Worm (Caenorhabditis elegans) whole organism, L1 larva: ENCODE results near the gene C36A4.10.
A peak's percentile ranks its signal among the peaks of the same experiment; 100 is the strongest.

Experiments used
- C04F5.9 ChIP-seq: sonication (generic microtip); optimal IDR thresholded peaks from 2 replicates; lab custom pipeline; 2016; ENCODE audit warnings: missing genetic modification characterization, missing compliant biosample characterization
- C16A3.4 ChIP-seq: fragments of 150-350 bp; optimal IDR thresholded peaks from 2 replicates; lab custom pipeline; 2014; ENCODE audit warnings: missing biosample characterization, missing genetic modification characterization
- C34B4.2 ChIP-seq: sonication (generic microtip); optimal IDR thresholded peaks from 2 replicates; lab custom pipeline; 2017; ENCODE audit warnings: mild to moderate bottlenecking, missing genetic modification characterization, missing compliant biosample characterization
- Y116A8C.19 ChIP-seq: sonication (generic microtip); optimal IDR thresholded peaks from 2 replicates; lab custom pipeline; 2016; ENCODE audit warnings: missing compliant biosample characterization, missing genetic modification characterization, borderline replicate concordance
- aly-2 ChIP-seq: fragments of 150-350 bp; optimal IDR thresholded peaks from 2 replicates; lab custom pipeline; 2014; ENCODE audit warnings: missing biosample characterization, missing genetic modification characterization
- ama-1 ChIP-seq: fragments of 150-350 bp; optimal IDR thresholded peaks from 2 replicates; lab custom pipeline; 2014
- blmp-1 ChIP-seq: fragments of 150-350 bp; optimal IDR thresholded peaks from 2 replicates; lab custom pipeline; 2014; ENCODE audit warnings: missing biosample characterization, missing genetic modification characterization
- ceh-63 ChIP-seq: fragments of 200-800 bp; sonication (Bioruptor generic); optimal IDR thresholded peaks from 2 replicates; lab custom pipeline; 2018; ENCODE audit warnings: mild to moderate bottlenecking, missing genetic modification characterization, missing compliant biosample characterization
- ceh-8 ChIP-seq: fragments of 200-800 bp; sonication (Bioruptor generic); optimal IDR thresholded peaks from 2 replicates; lab custom pipeline; 2018; ENCODE audit warnings: mild to moderate bottlenecking, missing genetic modification characterization, moderate library complexity, missing compliant biosample characterization
- ceh-88 ChIP-seq: fragments of 200-800 bp; sonication (Bioruptor generic); IDR thresholded peaks from 2 replicates; pipeline ENCODE4 v1.3.6; 2022; ENCODE audit warnings: missing genetic modification characterization, missing compliant biosample characterization
- dpl-1 ChIP-seq, 3 experiments: fragments of 150-350 bp in 2 of 3; sonication (generic microtip) in 1 of 3; optimal IDR thresholded peaks; 2 replicates each; lab custom pipeline; 2014 to 2017; ENCODE audit warnings: missing biosample characterization in 3 of 3, missing genetic modification characterization in 3 of 3, missing genetic modification reagents in 3 of 3
- egl-27 ChIP-seq, 2 experiments: fragments of 150-350 bp in 1 of 2; sonication (generic microtip); optimal IDR thresholded peaks; 3 replicates each; lab custom pipeline; 2017 to 2018; ENCODE audit warnings: missing biosample characterization in 2 of 2, missing genetic modification characterization in 2 of 2, missing genetic modification reagents in 2 of 2
- elt-2 ChIP-seq: sonication (generic microtip); optimal IDR thresholded peaks from 2 replicates; lab custom pipeline; 2016; ENCODE audit warnings: missing genetic modification characterization, mild to moderate bottlenecking, inconsistent platforms, missing compliant biosample characterization, missing genetic modification reagents
- fkh-4 ChIP-seq: sonication (generic microtip); optimal IDR thresholded peaks from 2 replicates; lab custom pipeline; 2016; ENCODE audit warnings: missing compliant biosample characterization, missing genetic modification characterization, borderline replicate concordance
- fkh-8 ChIP-seq: sonication (generic microtip); optimal IDR thresholded peaks from 2 replicates; lab custom pipeline; 2016; ENCODE audit warnings: mild to moderate bottlenecking, missing genetic modification characterization, missing compliant biosample characterization
- fos-1 ChIP-seq: fragments of 150-350 bp; optimal IDR thresholded peaks from 2 replicates; lab custom pipeline; 2014; ENCODE audit warnings: missing biosample characterization, missing genetic modification characterization
- hlh-17 ChIP-seq: fragments of 200-800 bp; sonication (Bioruptor generic); optimal IDR thresholded peaks from 2 replicates; lab custom pipeline; 2018; ENCODE audit warnings: missing genetic modification characterization, mild to moderate bottlenecking, missing compliant biosample characterization, moderate library complexity, borderline replicate concordance
- hpl-2 ChIP-seq: fragments of 150-350 bp; optimal IDR thresholded peaks from 2 replicates; lab custom pipeline; 2014; ENCODE audit warnings: missing biosample characterization, missing genetic modification reagents, missing genetic modification characterization
- irx-1 ChIP-seq: sonication (generic microtip); optimal IDR thresholded peaks from 2 replicates; lab custom pipeline; 2016; ENCODE audit warnings: missing genetic modification characterization, missing compliant biosample characterization
- lin-13 ChIP-seq: fragments of 150-350 bp; optimal IDR thresholded peaks from 2 replicates; lab custom pipeline; 2014; ENCODE audit warnings: missing biosample characterization, missing genetic modification reagents, missing genetic modification characterization
- lin-35 ChIP-seq, 2 experiments: fragments of 150-350 bp; optimal IDR thresholded peaks; 2 replicates each; lab custom pipeline; 2014; ENCODE audit warnings: missing biosample characterization in 2 of 2, missing genetic modification characterization in 2 of 2, missing genetic modification reagents in 2 of 2
- lin-39 ChIP-seq: fragments of 150-350 bp; optimal IDR thresholded peaks from 2 replicates; lab custom pipeline; 2014; ENCODE audit warnings: missing biosample characterization, missing genetic modification reagents, missing genetic modification characterization
- lir-3 ChIP-seq: sonication (generic microtip); optimal IDR thresholded peaks from 2 replicates; lab custom pipeline; 2016; ENCODE audit warnings: mild to moderate bottlenecking, missing genetic modification characterization, moderate library complexity, missing compliant biosample characterization; ENCODE audit not compliant: poor library complexity
- lsy-2 ChIP-seq, 2 experiments: fragments of 150-350 bp; optimal IDR thresholded peaks; 2 replicates each; lab custom pipeline; 2014; ENCODE audit warnings: missing biosample characterization in 2 of 2, missing genetic modification characterization in 2 of 2
- mab-9 ChIP-seq: fragments of 200-800 bp; sonication (Bioruptor generic); IDR thresholded peaks from 2 replicates; pipeline ENCODE4 v1.3.6; 2022; ENCODE audit warnings: missing genetic modification reagents, missing genetic modification characterization, missing compliant biosample characterization
- mdl-1 ChIP-seq, 2 experiments: fragments of 150-350 bp; optimal IDR thresholded peaks; 2 replicates each; lab custom pipeline; 2014 to 2017; ENCODE audit warnings: missing biosample characterization in 2 of 2, missing genetic modification characterization in 2 of 2, inconsistent platforms in 1 of 2
- mef-2 ChIP-seq: fragments of 150-350 bp; optimal IDR thresholded peaks from 2 replicates; lab custom pipeline; 2014; ENCODE audit warnings: missing biosample characterization, missing genetic modification characterization
- mep-1 ChIP-seq: fragments of 150-350 bp; optimal IDR thresholded peaks from 2 replicates; lab custom pipeline; 2014; ENCODE audit warnings: missing biosample characterization, missing genetic modification characterization
- nhr-11 ChIP-seq: fragments of 150-350 bp; optimal IDR thresholded peaks from 2 replicates; lab custom pipeline; 2014; ENCODE audit warnings: missing biosample characterization, missing genetic modification characterization
- nhr-12 ChIP-seq: sonication (generic microtip); optimal IDR thresholded peaks from 2 replicates; lab custom pipeline; 2017; ENCODE audit warnings: missing biosample characterization, missing genetic modification characterization
- nhr-19 ChIP-seq: fragments of 200-800 bp; sonication (Bioruptor generic); conservative IDR thresholded peaks from 2 replicates; pipeline ENCODE4 v1.3.6; 2022; ENCODE audit warnings: missing genetic modification characterization, missing compliant biosample characterization
- nhr-28 ChIP-seq: fragments of 150-350 bp; optimal IDR thresholded peaks from 2 replicates; lab custom pipeline; 2014; ENCODE audit warnings: missing biosample characterization, missing genetic modification characterization
- nhr-47 ChIP-seq: sonication (generic microtip); optimal IDR thresholded peaks from 2 replicates; lab custom pipeline; 2016; ENCODE audit warnings: mild to moderate bottlenecking, missing genetic modification characterization, moderate library complexity, missing compliant biosample characterization
- nhr-71 ChIP-seq: sonication (generic microtip); optimal IDR thresholded peaks from 2 replicates; lab custom pipeline; 2016; ENCODE audit warnings: mild to moderate bottlenecking, missing genetic modification characterization, moderate library complexity, missing compliant biosample characterization
- nhr-84 ChIP-seq: sonication (generic microtip); optimal IDR thresholded peaks from 2 replicates; lab custom pipeline; 2017; ENCODE audit warnings: missing biosample characterization, missing genetic modification characterization
- nhr-85 ChIP-seq: sonication (generic microtip); peaks from one replicate; lab custom pipeline; 2016; ENCODE audit warnings: missing genetic modification characterization, inconsistent platforms, missing compliant biosample characterization
- nhr-90 ChIP-seq: sonication (generic microtip); optimal IDR thresholded peaks from 2 replicates; lab custom pipeline; 2016; ENCODE audit warnings: mild to moderate bottlenecking, missing genetic modification characterization, missing compliant biosample characterization; ENCODE audit not compliant: poor library complexity
- pax-3 ChIP-seq: fragments of 200-800 bp; sonication (Bioruptor generic); optimal IDR thresholded peaks from 2 replicates; lab custom pipeline; 2018; ENCODE audit warnings: mild to moderate bottlenecking, missing genetic modification characterization, moderate library complexity, missing compliant biosample characterization
- rnt-1 ChIP-seq: sonication (generic microtip); optimal IDR thresholded peaks from 2 replicates; lab custom pipeline; 2016; ENCODE audit warnings: mild to moderate bottlenecking, missing genetic modification characterization, moderate library complexity, missing compliant biosample characterization
- snpc-4 ChIP-seq: fragments of 150-350 bp; optimal IDR thresholded peaks from 2 replicates; lab custom pipeline; 2014; ENCODE audit warnings: missing biosample characterization, missing genetic modification characterization
- sox-4 ChIP-seq: sonication (generic microtip); optimal IDR thresholded peaks from 2 replicates; lab custom pipeline; 2016; ENCODE audit warnings: missing genetic modification characterization, missing compliant biosample characterization
- sptf-1 ChIP-seq: fragments of 150-350 bp; optimal IDR thresholded peaks from 2 replicates; lab custom pipeline; 2014; ENCODE audit warnings: missing biosample characterization, missing genetic modification characterization
- sup-37 ChIP-seq: fragments of 200-800 bp; sonication (Bioruptor generic); optimal IDR thresholded peaks from 2 replicates; lab custom pipeline; 2018; ENCODE audit warnings: mild to moderate bottlenecking, missing genetic modification characterization, missing compliant biosample characterization
- swsn-7 ChIP-seq: sonication (generic microtip); optimal IDR thresholded peaks from 2 replicates; lab custom pipeline; 2016; ENCODE audit warnings: missing genetic modification characterization, missing compliant biosample characterization
- tbx-2 ChIP-seq: sonication (generic microtip); optimal IDR thresholded peaks from 2 replicates; lab custom pipeline; 2016; ENCODE audit warnings: missing genetic modification characterization, missing compliant biosample characterization
- tlp-1 ChIP-seq: fragments of 150-350 bp; optimal IDR thresholded peaks from 2 replicates; lab custom pipeline; 2014; ENCODE audit warnings: missing biosample characterization, missing genetic modification characterization
- unc-130 ChIP-seq: fragments of 150-350 bp; optimal IDR thresholded peaks from 2 replicates; lab custom pipeline; 2017; ENCODE audit warnings: missing biosample characterization, missing genetic modification characterization, inconsistent platforms
- unc-30 ChIP-seq: sonication (generic microtip); optimal IDR thresholded peaks from 2 replicates; lab custom pipeline; 2017; ENCODE audit warnings: missing biosample characterization, missing genetic modification characterization
- unc-62 ChIP-seq: fragments of 150-350 bp; optimal IDR thresholded peaks from 2 replicates; lab custom pipeline; 2014; ENCODE audit warnings: missing biosample characterization, missing genetic modification reagents, missing genetic modification characterization
- unc-86 ChIP-seq: sonication (generic microtip); optimal IDR thresholded peaks from 2 replicates; lab custom pipeline; 2016; ENCODE audit warnings: missing genetic modification characterization, missing compliant biosample characterization
- unc-98 ChIP-seq: fragments of 200-800 bp; sonication (Bioruptor generic); IDR thresholded peaks from 2 replicates; pipeline ENCODE4 v1.3.6; 2022; ENCODE audit warnings: missing genetic modification characterization, missing compliant biosample characterization
- xbp-1 ChIP-seq: sonication (generic microtip); optimal IDR thresholded peaks from 2 replicates; lab custom pipeline; 2016; ENCODE audit warnings: missing genetic modification characterization, missing compliant biosample characterization
- ztf-11 ChIP-seq, 2 experiments: sonication (generic microtip); optimal IDR thresholded peaks; 2 replicates each; lab custom pipeline; 2016 to 2017; ENCODE audit warnings: missing genetic modification characterization in 2 of 2, missing biosample characterization in 1 of 2, missing compliant biosample characterization in 1 of 2
- ztf-4 ChIP-seq: fragments of 150-350 bp; optimal IDR thresholded peaks from 2 replicates; lab custom pipeline; 2014; ENCODE audit warnings: missing biosample characterization, missing genetic modification characterization

The C36A4.10 gene

DNA sequence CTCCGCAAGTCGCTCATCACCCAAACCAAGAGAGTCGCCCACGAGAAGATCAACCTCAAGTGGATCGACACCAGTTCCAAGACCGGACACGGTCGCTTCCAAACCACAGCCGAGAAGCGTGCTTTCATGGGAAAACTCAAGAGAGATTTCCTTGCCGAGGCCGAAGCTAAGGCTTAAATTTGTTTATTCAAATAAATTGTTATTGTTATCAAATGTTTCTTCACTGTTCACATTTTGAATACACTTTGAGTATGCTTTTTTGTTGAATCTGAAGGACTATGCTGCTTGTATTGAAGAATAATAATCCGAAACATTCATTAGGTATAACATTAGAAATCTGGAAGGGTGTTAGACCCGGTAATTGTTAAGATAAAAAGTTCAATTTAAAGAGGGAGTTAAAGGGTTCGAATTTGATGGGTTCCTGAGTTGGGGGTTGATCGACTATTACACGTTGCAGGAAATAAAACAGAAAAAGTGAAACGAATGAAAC lies 38.1 kb upstream of the C36A4.10 start (continued):
- TF ChIP-seq nhr-11 (tag; lab: Kevin White, UChicago) (peak; percentile 25), nhr-28 (no peak), sup-37 (GFP tag; lab: Kevin White, UChicago) (no peak), tbx-2 (tag; lab: Kevin White, UChicago) (no peak), nhr-19 (GFP tag; lab: Robert Waterston, UW) (peak; percentile 20; the same call in 1 of the 2 replicates), unc-30 (tag; lab: Kevin White, UChicago) (no peak), nhr-71 (tag; lab: Kevin White, UChicago) (peak; percentile 22), ceh-88 (GFP tag; lab: Robert Waterston, UW) (no peak), nhr-85 (tag; lab: Kevin White, UChicago) (peak; percentile 40), lsy-2 (tag; optimal IDR thresholded peaks at IDR 0.05; lab: Kevin White, UChicago) (peak in 1 of 2 experiments; percentile 67), lin-13 (GFP tag; lab: Kevin White, UChicago) (no peak), rnt-1 (tag; lab: Kevin White, UChicago) (no peak), C04F5.9 (no peak), dpl-1 (GFP tag; optimal IDR thresholded peaks at IDR 0.05; lab: Kevin White, UChicago) (no peak), lin-39 (tag; lab: Kevin White, UChicago) (no peak), unc-98 (no peak), nhr-90 (peak; percentile 17), fos-1 (tag; lab: Kevin White, UChicago) (peak; percentile 66), egl-27 (tag; optimal IDR thresholded peaks at IDR 0.05; lab: Kevin White, UChicago) (no peak), blmp-1 (tag; lab: Kevin White, UChicago) (no peak), nhr-47 (tag; lab: Kevin White, UChicago) (peak; percentile 6), tlp-1 (no peak), elt-2 (no peak), mdl-1 (tag; optimal IDR thresholded peaks at IDR 0.05; lab: Kevin White, UChicago) (no peak), irx-1 (tag; lab: Kevin White, UChicago) (no peak), hpl-2 (GFP tag; lab: Kevin White, UChicago) (peak; percentile 44), nhr-84 (tag; lab: Kevin White, UChicago) (no peak), unc-86 (no peak), sptf-1 (tag; lab: Kevin White, UChicago) (no peak), C16A3.4 (tag; lab: Kevin White, UChicago) (peak; percentile 7), fkh-8 (tag; lab: Kevin White, UChicago) (no peak), ztf-11 (tag; optimal IDR thresholded peaks at IDR 0.05; lab: Kevin White, UChicago) (no peak), mep-1 (no peak), unc-62 (GFP tag; lab: Kevin White, UChicago) (no peak), ztf-4 (tag; lab: Kevin White, UChicago) (no peak), snpc-4 (tag; lab: Kevin White, UChicago) (no peak), ceh-63 (GFP tag; lab: Kevin White, UChicago) (no peak), ama-1 (lab: Kevin White, UChicago) (peak; percentile 31), C34B4.2 (tag; lab: Kevin White, UChicago) (no peak), unc-130 (tag; lab: Kevin White, UChicago) (no peak), Y116A8C.19 (tag; lab: Kevin White, UChicago) (no peak), pax-3 (no peak), xbp-1 (tag; lab: Kevin White, UChicago) (peak; percentile 19), lin-35 (GFP tag; optimal IDR thresholded peaks at IDR 0.05; lab: Kevin White, UChicago) (peak in 1 of 2 experiments; percentile 15), hlh-17 (GFP tag; lab: Kevin White, UChicago) (no peak), lir-3 (tag; lab: Kevin White, UChicago) (no peak), ceh-8 (GFP tag; lab: Kevin White, UChicago) (no peak), sox-4 (tag; lab: Kevin White, UChicago) (no peak), mef-2 (tag; lab: Kevin White, UChicago) (no peak), fkh-4 (no peak), mab-9 (no peak), aly-2 (tag; lab: Kevin White, UChicago) (peak; percentile 67), swsn-7 (tag; lab: Kevin White, UChicago) (no peak), nhr-12 (no peak)
